Fruit fly (Drosophila melanogaster) whole organism, embryonic: ENCODE results near the gene rhea.

Experiments used
- Atf-2 ChIP-seq: fragments of 200-800 bp; sonication (Bioruptor generic); optimal IDR thresholded peaks from 2 replicates; lab custom pipeline; 2016; ENCODE audit warnings: missing biosample characterization, missing genetic modification characterization
- C15 ChIP-seq: fragments of 200-800 bp; sonication (Bioruptor generic); IDR thresholded peaks from 3 replicates; pipeline ENCODE4 v1.3.6; 2022; ENCODE audit warnings: missing biosample characterization, missing genetic modification characterization
- CG10321 ChIP-seq: fragments of 200-800 bp; sonication (Bioruptor generic); IDR thresholded peaks from 2 replicates; pipeline ENCODE4 v1.3.6; 2022; ENCODE audit warnings: missing biosample characterization, missing genetic modification characterization
- CG10654 ChIP-seq: fragments of 200-800 bp; sonication (Bioruptor generic); optimal IDR thresholded peaks from 2 replicates; lab custom pipeline; 2016; ENCODE audit warnings: missing biosample characterization, missing genetic modification characterization
- CG13624 ChIP-seq: fragments of 200-800 bp; sonication (Bioruptor generic); optimal IDR thresholded peaks from 2 replicates; lab custom pipeline; 2016; ENCODE audit warnings: missing biosample characterization, missing genetic modification characterization
- CG14860 ChIP-seq: fragments of 200-800 bp; sonication (Bioruptor generic); IDR thresholded peaks from 3 replicates; pipeline ENCODE4 v1.3.6; 2022; ENCODE audit warnings: missing biosample characterization, missing genetic modification characterization; ENCODE audit not compliant: partially characterized antibody
- CG17186 ChIP-seq: fragments of 200-800 bp; sonication (Bioruptor generic); optimal IDR thresholded peaks from 3 replicates; lab custom pipeline; 2017; ENCODE audit warnings: missing biosample characterization, missing genetic modification reagents, missing genetic modification characterization
- CG17361 ChIP-seq: fragments of 200-800 bp; sonication (Bioruptor generic); IDR thresholded peaks from 3 replicates; pipeline ENCODE4 v1.3.6; 2022; ENCODE audit warnings: missing biosample characterization, missing genetic modification characterization
- CG2889 ChIP-seq: fragments of 200-800 bp; sonication (Bioruptor generic); IDR thresholded peaks from 3 replicates; pipeline ENCODE4 v1.3.6; 2022; ENCODE audit warnings: missing biosample characterization, missing genetic modification characterization
- CG30403 ChIP-seq: fragments of 200-800 bp; sonication (Bioruptor generic); optimal IDR thresholded peaks from 3 replicates; lab custom pipeline; 2016; ENCODE audit warnings: missing biosample characterization, missing genetic modification characterization
- CG32767 ChIP-seq: fragments of 200-800 bp; sonication (Bioruptor generic); IDR thresholded peaks from 2 replicates; pipeline ENCODE4 v1.3.6; 2022; ENCODE audit warnings: missing biosample characterization, missing genetic modification characterization
- CG34376 ChIP-seq: fragments of 200-800 bp; sonication (Bioruptor generic); optimal IDR thresholded peaks from 2 replicates; lab custom pipeline; 2018; ENCODE audit warnings: missing biosample characterization, mild to moderate bottlenecking, missing genetic modification characterization
- CG3847 ChIP-seq: fragments of 200-800 bp; sonication (Bioruptor generic); IDR thresholded peaks from 2 replicates; pipeline ENCODE4 v1.3.6; 2022; ENCODE audit warnings: missing biosample characterization, missing genetic modification characterization
- CG4854 ChIP-seq: fragments of 200-800 bp; sonication (Bioruptor generic); optimal IDR thresholded peaks from 2 replicates; lab custom pipeline; 2016; ENCODE audit warnings: missing biosample characterization, missing genetic modification characterization, inconsistent platforms
- CG5245 ChIP-seq: fragments of 200-800 bp; sonication (Bioruptor generic); optimal IDR thresholded peaks from 3 replicates; lab custom pipeline; 2016; ENCODE audit warnings: missing biosample characterization, missing genetic modification characterization
- CG6765 ChIP-seq: fragments of 200-800 bp; sonication (Bioruptor generic); optimal IDR thresholded peaks from 3 replicates; lab custom pipeline; 2017; ENCODE audit warnings: missing biosample characterization, mild to moderate bottlenecking, missing genetic modification characterization
- CG8290 ChIP-seq, 3 experiments: fragments of 200-800 bp; sonication (Bioruptor generic); optimal IDR thresholded peaks; 2 replicates each; lab custom pipeline; 2016 to 2019; ENCODE audit warnings: missing biosample characterization in 3 of 3, missing genetic modification characterization in 3 of 3, mild to moderate bottlenecking in 2 of 3, moderate library complexity in 1 of 3
- CG8765 ChIP-seq: fragments of 200-800 bp; sonication (Bioruptor generic); IDR thresholded peaks from 2 replicates; pipeline ENCODE4 v1.3.6; 2022; ENCODE audit warnings: missing biosample characterization, missing genetic modification characterization
- CG8924 ChIP-seq: fragments of 200-800 bp; optimal IDR thresholded peaks from 3 replicates; lab custom pipeline; 2019; ENCODE audit warnings: missing biosample characterization, mild to moderate bottlenecking, missing genetic modification characterization, moderate library complexity
- Fer3 ChIP-seq: fragments of 200-800 bp; sonication (Bioruptor generic); optimal IDR thresholded peaks from 2 replicates; lab custom pipeline; 2018; ENCODE audit warnings: missing biosample characterization, mild to moderate bottlenecking, missing genetic modification characterization, moderate library complexity
- Gug ChIP-seq: fragments of 200-800 bp; sonication (Bioruptor generic); IDR thresholded peaks from 4 replicates; pipeline ENCODE4 v1.3.6; 2022; ENCODE audit warnings: missing biosample characterization, missing genetic modification characterization
- Jarid2 ChIP-seq: fragments of 200-800 bp; sonication (Bioruptor generic); optimal IDR thresholded peaks from 3 replicates; lab custom pipeline; 2017; ENCODE audit warnings: mild to moderate bottlenecking, missing biosample characterization, missing genetic modification reagents, missing genetic modification characterization
- Scr ChIP-seq: fragments of 200-800 bp; sonication (Bioruptor generic); IDR thresholded peaks from 2 replicates; pipeline ENCODE4 v1.3.6; 2022; ENCODE audit warnings: missing biosample characterization, missing genetic modification characterization; ENCODE audit not compliant: partially characterized antibody
- Sry-β ChIP-seq: fragments of 200-800 bp; sonication (Bioruptor generic); optimal IDR thresholded peaks from 2 replicates; lab custom pipeline; 2018; ENCODE audit warnings: missing biosample characterization, mild to moderate bottlenecking, missing genetic modification characterization, moderate library complexity
- al ChIP-seq: fragments of 200-800 bp; sonication (Bioruptor generic); IDR thresholded peaks from 2 replicates; pipeline ENCODE4 v1.3.6; 2022; ENCODE audit warnings: missing biosample characterization, missing genetic modification characterization
- aop ChIP-seq: fragments of 200-800 bp; sonication (Bioruptor generic); IDR thresholded peaks from 2 replicates; pipeline ENCODE4 v1.3.6; 2022; ENCODE audit warnings: missing biosample characterization, missing genetic modification characterization
- br ChIP-seq: fragments of >200 bp; optimal IDR thresholded peaks from 2 replicates; lab custom pipeline; 2017
- cg ChIP-seq: fragments of 200-800 bp; sonication (Bioruptor generic); optimal IDR thresholded peaks from 3 replicates; lab custom pipeline; 2019; ENCODE audit warnings: missing biosample characterization, mild to moderate bottlenecking, missing genetic modification characterization, moderate library complexity
- chinmo ChIP-seq: fragments of 200-800 bp; sonication (Bioruptor generic); IDR thresholded peaks from 4 replicates; pipeline ENCODE4 v1.3.6; 2022; ENCODE audit warnings: missing biosample characterization, missing genetic modification characterization; ENCODE audit not compliant: partially characterized antibody
- cwo ChIP-seq: fragments of 200-800 bp; sonication (Bioruptor generic); optimal IDR thresholded peaks from 3 replicates; lab custom pipeline; 2017; ENCODE audit warnings: missing biosample characterization, missing genetic modification characterization, mild to moderate bottlenecking, moderate library complexity, missing genetic modification reagents
- dysf ChIP-seq: fragments of 200-800 bp; sonication (Bioruptor generic); IDR thresholded peaks from 3 replicates; pipeline ENCODE4 v1.3.6; 2022; ENCODE audit warnings: missing biosample characterization, missing genetic modification characterization
- hth ChIP-seq: fragments of >200 bp; optimal IDR thresholded peaks from 2 replicates; lab custom pipeline; 2017; ENCODE audit warnings: inconsistent platforms
- inv ChIP-seq: fragments of 200-800 bp; sonication (Bioruptor generic); IDR thresholded peaks from 2 replicates; pipeline ENCODE4 v1.3.6; 2022; ENCODE audit warnings: missing biosample characterization, missing genetic modification characterization; ENCODE audit not compliant: partially characterized antibody
- kah ChIP-seq: fragments of 200-800 bp; sonication (Bioruptor generic); optimal IDR thresholded peaks from 2 replicates; lab custom pipeline; 2018; ENCODE audit warnings: missing biosample characterization, mild to moderate bottlenecking, missing genetic modification characterization
- kay ChIP-seq: fragments of 200-800 bp; sonication (Bioruptor generic); optimal IDR thresholded peaks from 2 replicates; lab custom pipeline; 2016; ENCODE audit warnings: missing biosample characterization, missing genetic modification characterization
- lov ChIP-seq, 2 experiments: fragments of 200-800 bp in 1 of 2; fragments of >200 bp in 1 of 2; sonication (Bioruptor generic) in 1 of 2; IDR thresholded peaks in 1 of 2; optimal IDR thresholded peaks in 1 of 2; 2 replicates in 1 of 2; 3 replicates in 1 of 2; pipeline versions ENCODE4 v1.3.6 to Lab custom; 2017 to 2022; ENCODE audit warnings: missing biosample characterization in 1 of 2, missing genetic modification characterization in 1 of 2
- nom ChIP-seq: fragments of 200-800 bp; sonication (Bioruptor generic); optimal IDR thresholded peaks from 2 replicates; lab custom pipeline; 2017; ENCODE audit warnings: missing biosample characterization, missing genetic modification characterization, mild to moderate bottlenecking, moderate library complexity, missing genetic modification reagents
- odd ChIP-seq: fragments of 200-800 bp; sonication (Bioruptor generic); optimal IDR thresholded peaks from 2 replicates; lab custom pipeline; 2017; ENCODE audit warnings: missing biosample characterization, mild to moderate bottlenecking, missing genetic modification characterization
- pfk ChIP-seq: fragments of 200-800 bp; sonication (Bioruptor generic); optimal IDR thresholded peaks from 2 replicates; lab custom pipeline; 2018; ENCODE audit warnings: missing biosample characterization, mild to moderate bottlenecking, missing genetic modification characterization, moderate library complexity
- pzg ChIP-seq: fragments of 200-800 bp; sonication (Bioruptor generic); optimal IDR thresholded peaks from 3 replicates; lab custom pipeline; 2018; ENCODE audit warnings: missing biosample characterization, mild to moderate bottlenecking, missing genetic modification characterization, moderate library complexity
- ranshi ChIP-seq: fragments of 200-800 bp; sonication (Bioruptor generic); IDR thresholded peaks from 2 replicates; pipeline ENCODE4 v1.3.6; 2022; ENCODE audit warnings: missing biosample characterization, missing genetic modification characterization
- salm ChIP-seq: fragments of 200-800 bp; sonication (Bioruptor generic); optimal IDR thresholded peaks from 2 replicates; lab custom pipeline; 2018; ENCODE audit warnings: missing biosample characterization, mild to moderate bottlenecking, missing genetic modification characterization
- sc ChIP-seq, 3 experiments: fragments of >200 bp in 2 of 3; fragments of 200-800 bp in 1 of 3; sonication (Bioruptor generic) in 1 of 3; optimal IDR thresholded peaks; 2 replicates in 2 of 3; 3 replicates in 1 of 3; lab custom pipeline; 2017; ENCODE audit warnings: mild to moderate bottlenecking in 1 of 3, missing biosample characterization in 1 of 3, missing genetic modification characterization in 1 of 3, missing genetic modification reagents in 1 of 3
- sens-2 ChIP-seq: fragments of 200-800 bp; sonication (Bioruptor generic); IDR thresholded peaks from 2 replicates; pipeline ENCODE4 v1.3.6; 2022; ENCODE audit warnings: missing biosample characterization, missing genetic modification characterization
- slbo ChIP-seq: fragments of 200-800 bp; sonication (Bioruptor generic); IDR thresholded peaks from 2 replicates; pipeline ENCODE4 v1.3.6; 2022; ENCODE audit warnings: missing biosample characterization, missing genetic modification characterization
- tup ChIP-seq: fragments of 200-800 bp; sonication (Bioruptor generic); optimal IDR thresholded peaks from 2 replicates; lab custom pipeline; 2016; ENCODE audit warnings: missing biosample characterization, mild to moderate bottlenecking, missing genetic modification characterization, moderate library complexity
- twi ChIP-seq: fragments of 200-800 bp; optimal IDR thresholded peaks from 2 replicates; lab custom pipeline; 2019; ENCODE audit warnings: missing biosample characterization, mild to moderate bottlenecking, missing genetic modification characterization, moderate library complexity
- wdn ChIP-seq: fragments of 200-800 bp; sonication (Bioruptor generic); IDR thresholded peaks from 2 replicates; pipeline ENCODE4 v1.3.6; 2022; ENCODE audit warnings: missing biosample characterization, missing genetic modification characterization
- zfh1 ChIP-seq: fragments of 200-800 bp; sonication (Bioruptor generic); IDR thresholded peaks from 3 replicates; pipeline ENCODE4 v1.3.6; 2022; ENCODE audit warnings: missing biosample characterization, missing genetic modification characterization

Gene rhea

DNA sequence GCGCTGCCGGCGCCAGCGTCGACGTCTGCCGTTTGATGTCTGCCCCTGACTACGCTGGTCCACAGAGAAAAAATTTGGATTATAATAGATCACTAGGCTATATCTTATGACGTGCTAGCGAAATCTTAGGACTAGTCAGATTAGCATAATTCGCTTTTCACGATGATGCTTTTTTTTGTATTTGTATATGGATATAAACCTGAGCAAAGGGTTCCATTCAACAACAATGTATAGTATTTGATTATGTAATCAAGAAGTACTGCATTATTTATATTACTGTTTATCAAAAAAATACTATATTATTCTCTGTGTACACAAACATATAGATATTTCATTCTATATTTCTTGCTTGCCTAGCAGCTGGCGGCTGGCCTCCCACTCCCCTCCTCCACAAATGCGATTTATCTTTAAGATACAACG, 2.3 kb downstream of the rhea start (continued):
- TF ChIP-seq hth (no peak), Jarid2 (peak; percentile 36), nom (GFP tag; lab: Kevin White, UChicago) (no peak), CG13624 (GFP tag; lab: Kevin White, UChicago) (peak; percentile 78), CG3847 (GFP tag; lab: Robert Waterston, UW) (peak; percentile 90), CG17361 (GFP tag; lab: Robert Waterston, UW) (peak; percentile 93), CG4854 (GFP tag; lab: Kevin White, UChicago) (peak; percentile 71), odd (GFP tag; lab: Kevin White, UChicago) (peak; percentile 75), Sry-β (GFP tag; lab: Kevin White, UChicago) (no peak), wdn (peak; percentile 80), pzg (GFP tag; lab: Kevin White, UChicago) (no peak), CG30403 (GFP tag; lab: Kevin White, UChicago) (peak; percentile 92), Gug (GFP tag; lab: Robert Waterston, UW) (peak; percentile 81), tup (GFP tag; lab: Kevin White, UChicago) (peak; percentile 22), aop (GFP tag; lab: Robert Waterston, UW) (no peak), sens-2 (GFP tag; lab: Robert Waterston, UW) (0 out of 2 replicates have a peak, but pooled peaks have one; percentile 36), CG8290 (GFP tag; optimal IDR thresholded peaks at IDR 0.05; lab: Kevin White, UChicago) (peak; percentile 55), CG8290 (tag; optimal IDR thresholded peaks at IDR 0.05; lab: Kevin White, UChicago) (peak in 1 of 2 experiments; percentile 71), lov (optimal IDR thresholded peaks at IDR 0.05; lab: Kevin White, UChicago) (no peak), lov (GFP tag; IDR thresholded peaks at IDR 0.05; lab: Robert Waterston, UW) (0 out of 3 replicates have a peak, but pooled peaks have one; percentile 33), salm (tag; lab: Kevin White, UChicago) (peak; percentile 76), CG14860 (no peak), slbo (GFP tag; lab: Robert Waterston, UW) (peak; percentile 92), ranshi (GFP tag; lab: Robert Waterston, UW) (peak; percentile 73), kah (GFP tag; lab: Kevin White, UChicago) (peak; percentile 48), sc (optimal IDR thresholded peaks at IDR 0.05; lab: Kevin White, UChicago) (no peak), sc (GFP tag; optimal IDR thresholded peaks at IDR 0.05; lab: Kevin White, UChicago) (peak; percentile 67), kay (GFP tag; lab: Kevin White, UChicago) (peak; percentile 68), cg (GFP tag; lab: Kevin White, UChicago) (no peak), chinmo (GFP tag; lab: Robert Waterston, UW) (no peak), Atf-2 (GFP tag; lab: Kevin White, UChicago) (peak; percentile 69), CG8924 (tag; lab: Kevin White, UChicago) (peak; percentile 90), CG2889 (GFP tag; lab: Robert Waterston, UW) (peak; percentile 58; the same call in 1 of the 3 replicates), Fer3 (tag; lab: Kevin White, UChicago) (peak; percentile 90), CG8765 (peak; percentile 26; the same call in 1 of the 2 replicates), CG5245 (peak; percentile 54), al (GFP tag; lab: Robert Waterston, UW) (peak; percentile 85), Scr (GFP tag; lab: Robert Waterston, UW) (no peak), CG34376 (peak; percentile 77), C15 (0 out of 3 replicates have a peak, but pooled peaks have one; percentile 39), CG10321 (GFP tag; lab: Robert Waterston, UW) (peak; percentile 55), cwo (GFP tag; lab: Kevin White, UChicago) (peak; percentile 80), twi (tag; lab: Kevin White, UChicago) (peak; percentile 60), CG17186 (no peak), zfh1 (GFP tag; lab: Robert Waterston, UW) (peak; percentile 82), br (no peak), inv (GFP tag; lab: Robert Waterston, UW) (no peak), CG6765 (peak; percentile 91), pfk (GFP tag; lab: Kevin White, UChicago) (no peak), CG32767 (peak; percentile 79), CG10654 (peak; percentile 79), dysf (GFP tag; lab: Robert Waterston, UW) (peak; percentile 93)
